Worm (Caenorhabditis elegans) whole organism, L3 larva: ENCODE results near the gene mutd-1.

Experiments
- R02D3.7 ChIP-seq: fragments of 150-350 bp; optimal IDR thresholded peaks from 2 replicates; lab custom pipeline; 2014; ENCODE audit warnings: missing biosample characterization, missing genetic modification characterization
- ZK546.5 ChIP-seq: sonication (generic microtip); optimal IDR thresholded peaks from 2 replicates; lab custom pipeline; 2017; ENCODE audit warnings: missing biosample characterization, missing genetic modification characterization
- aly-2 ChIP-seq: fragments of 150-350 bp; optimal IDR thresholded peaks from 2 replicates; lab custom pipeline; 2014; ENCODE audit warnings: missing biosample characterization, missing genetic modification characterization
- ama-1 ChIP-seq: fragments of 150-350 bp; optimal IDR thresholded peaks from 2 replicates; lab custom pipeline; 2018
- ceh-16 ChIP-seq: sonication (generic microtip); optimal IDR thresholded peaks from 2 replicates; lab custom pipeline; 2017; ENCODE audit warnings: missing biosample characterization, missing genetic modification characterization
- ceh-28 ChIP-seq: fragments of 150-350 bp; optimal IDR thresholded peaks from 2 replicates; lab custom pipeline; 2014; ENCODE audit warnings: missing biosample characterization, missing genetic modification reagents, missing genetic modification characterization
- ceh-82 ChIP-seq: fragments of 150-350 bp; optimal IDR thresholded peaks from 2 replicates; lab custom pipeline; 2014; ENCODE audit warnings: missing biosample characterization, missing genetic modification characterization
- ceh-9 ChIP-seq: sonication (generic microtip); optimal IDR thresholded peaks from 2 replicates; lab custom pipeline; 2018; ENCODE audit warnings: missing biosample characterization, missing genetic modification characterization
- daf-12 ChIP-seq: fragments of 150-350 bp; optimal IDR thresholded peaks from 2 replicates; lab custom pipeline; 2014; ENCODE audit warnings: missing biosample characterization, missing genetic modification reagents, missing genetic modification characterization
- egl-27 ChIP-seq: sonication (generic microtip); optimal IDR thresholded peaks from 4 replicates; lab custom pipeline; 2017; ENCODE audit warnings: missing biosample characterization, missing genetic modification reagents, missing genetic modification characterization
- egl-5 ChIP-seq: fragments of 150-350 bp; optimal IDR thresholded peaks from 2 replicates; lab custom pipeline; 2017; ENCODE audit warnings: missing biosample characterization, missing genetic modification reagents, missing genetic modification characterization, inconsistent platforms
- elt-1 ChIP-seq: fragments of 150-350 bp; optimal IDR thresholded peaks from 2 replicates; lab custom pipeline; 2014; ENCODE audit warnings: missing biosample characterization, missing genetic modification characterization
- elt-3 ChIP-seq, 3 experiments: fragments of 150-350 bp in 1 of 3; sonication (generic microtip) in 2 of 3; optimal IDR thresholded peaks; 2 replicates in 2 of 3; 4 replicates in 1 of 3; lab custom pipeline; 2014 to 2017; ENCODE audit warnings: missing biosample characterization in 3 of 3, missing genetic modification characterization in 3 of 3
- eor-1 ChIP-seq, 2 experiments: fragments of 150-350 bp; optimal IDR thresholded peaks; 2 replicates each; lab custom pipeline; 2014 to 2018; ENCODE audit warnings: missing biosample characterization in 2 of 2, missing genetic modification characterization in 2 of 2
- fkh-10 ChIP-seq: sonication (generic microtip); optimal IDR thresholded peaks from 2 replicates; lab custom pipeline; 2017; ENCODE audit warnings: missing biosample characterization, missing genetic modification reagents, missing genetic modification characterization
- fkh-2 ChIP-seq: fragments of 150-350 bp; optimal IDR thresholded peaks from 2 replicates; lab custom pipeline; 2014; ENCODE audit warnings: missing biosample characterization, missing genetic modification reagents, missing genetic modification characterization
- fos-1 ChIP-seq: fragments of 150-350 bp; optimal IDR thresholded peaks from 2 replicates; lab custom pipeline; 2014; ENCODE audit warnings: missing biosample characterization, missing genetic modification characterization
- jun-1 ChIP-seq: fragments of 150-350 bp; optimal IDR thresholded peaks from 2 replicates; lab custom pipeline; 2014; ENCODE audit warnings: missing biosample characterization, missing genetic modification reagents, missing genetic modification characterization
- lin-15B ChIP-seq: fragments of 150-350 bp; optimal IDR thresholded peaks from 2 replicates; lab custom pipeline; 2014; ENCODE audit warnings: missing biosample characterization, missing genetic modification characterization
- lin-39 ChIP-seq: fragments of 150-350 bp; optimal IDR thresholded peaks from 2 replicates; lab custom pipeline; 2018; ENCODE audit warnings: missing biosample characterization, missing genetic modification reagents, missing genetic modification characterization
- lsy-12 ChIP-seq: sonication (generic microtip); optimal IDR thresholded peaks from 2 replicates; lab custom pipeline; 2016; ENCODE audit warnings: mild to moderate bottlenecking, missing genetic modification characterization, missing compliant biosample characterization
- mml-1 ChIP-seq: fragments of 150-350 bp; sonication (generic microtip); optimal IDR thresholded peaks from 3 replicates; lab custom pipeline; 2014; ENCODE audit warnings: missing biosample characterization, missing genetic modification characterization
- nhr-23 ChIP-seq: fragments of 150-350 bp; optimal IDR thresholded peaks from 2 replicates; lab custom pipeline; 2014; ENCODE audit warnings: missing biosample characterization, missing genetic modification reagents, missing genetic modification characterization
- nhr-25 ChIP-seq: sonication (generic microtip); optimal IDR thresholded peaks from 2 replicates; lab custom pipeline; 2017; ENCODE audit warnings: missing biosample characterization, missing genetic modification characterization
- nhr-28 ChIP-seq: fragments of 150-350 bp; optimal IDR thresholded peaks from 2 replicates; lab custom pipeline; 2014; ENCODE audit warnings: missing biosample characterization, missing genetic modification characterization
- nhr-43 ChIP-seq: sonication (generic microtip); optimal IDR thresholded peaks from 2 replicates; lab custom pipeline; 2016; ENCODE audit warnings: mild to moderate bottlenecking, missing genetic modification characterization, missing compliant biosample characterization; ENCODE audit not compliant: poor library complexity, severe bottlenecking
- nhr-67 ChIP-seq: fragments of 150-350 bp; optimal IDR thresholded peaks from 2 replicates; lab custom pipeline; 2014; ENCODE audit warnings: missing biosample characterization, missing genetic modification characterization
- nhr-76 ChIP-seq: fragments of 150-350 bp; sonication (generic microtip); optimal IDR thresholded peaks from 5 replicates; lab custom pipeline; 2014; ENCODE audit warnings: missing biosample characterization, missing genetic modification characterization
- nhr-77 ChIP-seq: fragments of 150-350 bp; optimal IDR thresholded peaks from 2 replicates; lab custom pipeline; 2014; ENCODE audit warnings: missing biosample characterization, missing genetic modification characterization
- pha-4 ChIP-seq: fragments of 150-350 bp; optimal IDR thresholded peaks from 2 replicates; lab custom pipeline; 2014; ENCODE audit warnings: missing biosample characterization, missing genetic modification reagents, missing genetic modification characterization
- pqm-1 ChIP-seq: fragments of 150-350 bp; optimal IDR thresholded peaks from 2 replicates; lab custom pipeline; 2017; ENCODE audit warnings: missing biosample characterization, missing genetic modification characterization, inconsistent platforms
- skn-1 ChIP-seq: fragments of 150-350 bp; optimal IDR thresholded peaks from 2 replicates; lab custom pipeline; 2014; ENCODE audit warnings: missing biosample characterization, missing genetic modification characterization
- snpc-4 ChIP-seq: fragments of 150-350 bp; optimal IDR thresholded peaks from 2 replicates; lab custom pipeline; 2014; ENCODE audit warnings: missing biosample characterization, missing genetic modification characterization
- unc-39 ChIP-seq: sonication (generic microtip); optimal IDR thresholded peaks from 4 replicates; lab custom pipeline; 2017; ENCODE audit warnings: missing biosample characterization, missing genetic modification characterization
- unc-62 ChIP-seq: fragments of 150-350 bp; sonication (generic microtip); optimal IDR thresholded peaks from 4 replicates; lab custom pipeline; 2014; ENCODE audit warnings: missing biosample characterization, missing genetic modification reagents, missing genetic modification characterization
- zag-1 ChIP-seq: fragments of 150-350 bp; optimal IDR thresholded peaks from 2 replicates; lab custom pipeline; 2014; ENCODE audit warnings: missing biosample characterization, missing genetic modification characterization
- ztf-11 ChIP-seq: fragments of 150-350 bp; optimal IDR thresholded peaks from 2 replicates; lab custom pipeline; 2014; ENCODE audit warnings: missing biosample characterization, missing genetic modification characterization

Gene mutd-1

DNA sequence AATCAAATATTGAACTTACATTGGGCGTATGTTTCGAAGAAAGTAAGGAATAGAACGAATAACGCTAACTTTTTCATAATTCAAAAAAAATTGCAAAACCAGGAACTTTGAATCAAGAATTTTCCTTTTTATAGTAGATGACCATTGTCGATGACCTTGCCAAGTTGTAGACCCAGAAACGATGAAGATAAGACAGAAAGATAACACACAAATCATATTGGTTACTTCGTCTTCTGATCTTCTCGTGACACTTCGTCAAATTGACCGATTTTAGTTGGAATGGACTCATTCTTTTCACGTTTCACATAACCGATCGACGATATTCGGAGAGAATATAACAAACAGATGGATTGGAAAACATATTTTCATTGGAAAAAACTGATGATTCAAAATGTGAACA is 2.1 kb downstream of the mutd-1 start, which contains the start of gene grsp-3:
TSS of gene grsp-3 (minus strand) at position 149 of the 400 bp plus-strand sequence.
- TF ChIP-seq nhr-23 (tag; lab: Kevin White, UChicago) (peak; percentile 89), elt-1 (tag; lab: Kevin White, UChicago) (peak; percentile 46), elt-3 (tag; optimal IDR thresholded peaks at IDR 0.05; lab: Kevin White, UChicago) (peak in 1 of 3 experiments; percentile 61), ceh-28 (tag; lab: Kevin White, UChicago) (peak; percentile 38), nhr-25 (peak; percentile 77), nhr-76 (tag; lab: Kevin White, UChicago) (no peak)

DNA sequence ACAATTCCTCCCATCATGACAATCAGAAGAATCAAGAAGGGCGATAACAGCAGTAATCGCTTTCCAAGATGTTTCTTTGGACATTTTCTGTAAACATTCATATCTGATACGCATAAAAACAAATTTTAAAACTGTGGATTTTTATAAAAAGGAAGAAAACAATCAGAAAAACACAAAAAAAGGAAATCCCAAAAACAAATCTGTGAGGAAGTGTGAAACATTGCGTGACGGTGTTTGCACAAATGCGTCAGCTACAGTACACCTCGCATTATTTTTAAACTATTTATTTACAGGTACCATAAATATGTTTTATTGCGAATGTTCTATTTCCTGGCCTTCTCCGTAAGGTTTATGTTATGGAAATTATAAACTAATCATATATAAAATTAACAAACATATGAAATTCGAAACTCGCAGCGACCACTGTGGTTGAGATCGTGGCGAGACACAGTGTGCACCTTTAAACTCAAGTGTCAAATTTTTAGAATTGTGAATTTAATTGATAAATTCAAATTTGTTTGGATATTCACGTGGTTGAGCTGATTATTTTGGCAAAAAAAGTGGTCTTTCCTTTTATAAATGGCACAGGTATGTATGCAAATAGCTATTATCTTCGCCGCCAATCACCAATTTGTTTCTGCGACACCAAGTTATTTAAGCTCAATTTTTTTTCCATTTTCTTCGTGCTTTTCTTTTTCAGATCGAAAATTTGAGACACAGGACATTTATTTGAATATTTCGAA is 12.4 kb downstream of the mutd-1 start, which contains the start of the genes C34D4.10 and str-48:
TSS of gene C34D4.10 (minus strand) at position 101 of the 743 bp plus-strand sequence.
TSS of gene str-48 (plus strand) at position 693 of the 743 bp plus-strand sequence.
- TF ChIP-seq R02D3.7 (no peak), ceh-28 (tag; lab: Kevin White, UChicago) (no peak), egl-5 (tag; lab: Kevin White, UChicago) (no peak), elt-3 (tag; optimal IDR thresholded peaks at IDR 0.05; lab: Kevin White, UChicago) (no peak), nhr-28 (tag; lab: Kevin White, UChicago) (no peak), jun-1 (tag; lab: Kevin White, UChicago) (no peak), mml-1 (no peak), aly-2 (tag; lab: Kevin White, UChicago) (no peak), ztf-11 (tag; lab: Kevin White, UChicago) (no peak), daf-12 (tag; lab: Kevin White, UChicago) (no peak), skn-1 (no peak), fkh-10 (GFP tag; lab: Kevin White, UChicago) (no peak), fos-1 (tag; lab: Kevin White, UChicago) (no peak), unc-62 (GFP tag; lab: Kevin White, UChicago) (no peak), zag-1 (tag; lab: Kevin White, UChicago) (no peak), lin-15B (tag; lab: Kevin White, UChicago) (no peak)
- TF ChIP-seq, all 47 proteins: peak for 0

DNA sequence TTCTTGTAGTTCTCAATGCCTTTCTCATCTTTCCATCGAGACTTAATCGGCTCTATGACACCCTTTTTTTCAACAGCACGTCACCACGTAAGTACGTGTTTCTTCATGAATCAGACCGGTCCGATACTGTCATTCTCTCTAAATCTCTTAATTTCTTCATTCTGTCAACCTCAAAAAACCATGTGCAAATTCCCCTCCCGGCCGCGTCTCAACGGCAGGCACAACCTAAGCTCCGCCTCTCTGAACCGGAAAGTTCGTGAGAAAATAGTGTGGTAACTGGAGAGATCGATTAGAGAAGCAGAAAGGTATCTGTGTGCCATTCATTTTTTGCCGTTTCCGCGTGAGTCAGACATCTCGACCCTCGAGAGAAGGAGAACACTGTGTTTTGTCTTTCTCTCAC is 19.3 kb downstream of the mutd-1 start, which contains the start of gene nas-8:
TSS of gene nas-8 (plus strand) at position 301 of the 400 bp plus-strand sequence.
- TF ChIP-seq nhr-28 (tag; lab: Kevin White, UChicago) (no peak), elt-1 (tag; lab: Kevin White, UChicago) (no peak), nhr-67 (tag; lab: Kevin White, UChicago) (no peak), nhr-43 (tag; lab: Kevin White, UChicago) (no peak), egl-5 (tag; lab: Kevin White, UChicago) (no peak), nhr-77 (no peak), ZK546.5 (tag; lab: Kevin White, UChicago) (no peak), elt-3 (tag; optimal IDR thresholded peaks at IDR 0.05; lab: Kevin White, UChicago) (no peak), unc-39 (tag; lab: Kevin White, UChicago) (no peak), fkh-10 (GFP tag; lab: Kevin White, UChicago) (no peak), lsy-12 (tag; lab: Kevin White, UChicago) (no peak), egl-27 (tag; lab: Kevin White, UChicago) (no peak), ceh-16 (tag; lab: Kevin White, UChicago) (no peak), snpc-4 (tag; lab: Kevin White, UChicago) (no peak), ceh-28 (tag; lab: Kevin White, UChicago) (no peak), aly-2 (tag; lab: Kevin White, UChicago) (no peak), unc-62 (GFP tag; lab: Kevin White, UChicago) (no peak), nhr-25 (no peak), ama-1 (lab: Kevin White, UChicago) (no peak)

- TF ChIP-seq ZK546.5 (tag; lab: Kevin White, UChicago), result no peak
These were observed 22.5 kb downstream of the mutd-1 start, which contains the start of the genes ZC477.7 and ssq-3 for ce11 chrIV:7111354-7111753. Gene ZC477.7 (minus strand): TSS chrIV:7111454. Gene ssq-3 (plus strand): TSS chrIV:7111604.

DNA sequence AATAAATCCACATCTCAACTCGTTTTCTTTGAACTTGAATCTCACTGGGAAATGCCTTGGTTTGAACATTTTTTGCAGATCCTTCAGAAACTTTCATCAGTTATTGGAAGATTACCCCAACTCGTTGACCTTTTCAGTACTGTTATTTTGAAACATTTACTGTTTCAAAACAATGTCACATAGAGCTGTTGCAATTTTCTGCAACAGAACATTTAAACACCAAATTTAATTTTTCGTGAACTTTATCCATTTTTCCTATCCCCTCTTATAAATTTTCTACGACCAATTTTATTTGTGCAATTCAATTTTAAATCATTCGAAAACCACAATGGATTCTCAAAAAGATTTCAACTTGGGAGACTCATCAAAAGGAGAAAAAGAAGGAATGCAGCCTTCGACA is 26.0 kb downstream of the mutd-1 start, which contains the start of gene ZC477.2:
TSS of gene ZC477.2 (plus strand) at position 301 of the 400 bp plus-strand sequence.
- no peak for TF ChIP-seq nhr-77
- TF ChIP-seq eor-1 (tag; optimal IDR thresholded peaks at IDR 0.05; lab: Kevin White, UChicago), result no peak
- TF ChIP-seq nhr-25, result no peak
- no peak for TF ChIP-seq ztf-11 (tag; lab: Kevin White, UChicago)
- TF ChIP-seq pqm-1 (tag; lab: Kevin White, UChicago), result no peak
- TF ChIP-seq elt-3 (tag; optimal IDR thresholded peaks at IDR 0.05; lab: Kevin White, UChicago), result no peak
- no peak for TF ChIP-seq ama-1 (lab: Kevin White, UChicago)
- no peak for TF ChIP-seq aly-2 (tag; lab: Kevin White, UChicago)
- TF ChIP-seq egl-5 (tag; lab: Kevin White, UChicago), result no peak
- no peak for TF ChIP-seq fkh-2 (tag; lab: Kevin White, UChicago)
- no peak for TF ChIP-seq ceh-9
- TF ChIP-seq ceh-82, result no peak
- no peak for TF ChIP-seq fos-1 (tag; lab: Kevin White, UChicago)
- no peak for TF ChIP-seq lsy-12 (tag; lab: Kevin White, UChicago)
- no peak for TF ChIP-seq nhr-43 (tag; lab: Kevin White, UChicago)
- no peak for TF ChIP-seq lin-39 (tag; lab: Kevin White, UChicago)
- no peak for TF ChIP-seq pha-4 (tag; lab: Kevin White, UChicago)
- no peak for TF ChIP-seq nhr-28 (tag; lab: Kevin White, UChicago)
- no peak for TF ChIP-seq ZK546.5 (tag; lab: Kevin White, UChicago)
- TF ChIP-seq, all 47 proteins: peak for 0
